Fruit fly (Drosophila melanogaster): ENCODE data around the gene CG31460.

CG31460 gene

dm6 chr3R:8562484-8562886 lies at the start of gene CG31460, which contains the start of gene mRpS18A:
Gene CG31460 (plus strand): TSS chr3R:8562673.
Gene mRpS18A (minus strand): TSS chr3R:8562593.
- TF ChIP-seq CG11560 (tag; IDR thresholded peaks at IDR 0.05), result no peak
- TF ChIP-seq nerfin-2 (GFP tag; IDR thresholded peaks at IDR 0.05; ENCODE audit: partially characterized antibody), result no peak
- TF ChIP-seq Antp (GFP tag; optimal IDR thresholded peaks at IDR 0.05), result no peak
- peak; percentile 81 for TF ChIP-seq BEAF-32 (GFP tag; optimal IDR thresholded peaks at IDR 0.05)
- TF ChIP-seq CG11398 (GFP tag; optimal IDR thresholded peaks at IDR 0.05), result no peak
- no peak for TF ChIP-seq slp2 (GFP tag; optimal IDR thresholded peaks at IDR 0.05)
- peak; percentile 8 for TF ChIP-seq CG9609 (GFP tag; optimal IDR thresholded peaks at IDR 0.05)
- TF ChIP-seq Scr (GFP tag; IDR thresholded peaks at IDR 0.05; ENCODE audit: partially characterized antibody), result peak; percentile 78
- TF ChIP-seq bab2 (GFP tag; optimal IDR thresholded peaks at IDR 0.05), result peak; percentile 7
- TF ChIP-seq PHDP (tag; optimal IDR thresholded peaks at IDR 0.05), result no peak
- no peak for TF ChIP-seq CG8290 (GFP tag; optimal IDR thresholded peaks at IDR 0.05)
- TF ChIP-seq CG8290 (tag; optimal IDR thresholded peaks at IDR 0.05), result no peak
- no peak for TF ChIP-seq rib (GFP tag; IDR thresholded peaks at IDR 0.05)
- TF ChIP-seq CG3407 (GFP tag; optimal IDR thresholded peaks at IDR 0.05), result no peak
- no peak for TF ChIP-seq Oaz (GFP tag; IDR thresholded peaks at IDR 0.05)
- TF ChIP-seq btn (GFP tag; optimal IDR thresholded peaks at IDR 0.05), result no peak
- TF ChIP-seq vnd (GFP tag; IDR thresholded peaks at IDR 0.05; ENCODE audit: partially characterized antibody), result peak; percentile 64; the same call in 2 of the 3 replicates
- no peak for TF ChIP-seq CG12942 (GFP tag; optimal IDR thresholded peaks at IDR 0.05)
- no peak for TF ChIP-seq dmrt99B (tag; optimal IDR thresholded peaks at IDR 0.05)
- no peak for TF ChIP-seq CG4424 (GFP tag; optimal IDR thresholded peaks at IDR 0.05)
- TF ChIP-seq tgo (GFP tag; IDR thresholded peaks at IDR 0.05), result no peak
- peak; percentile 66 for TF ChIP-seq sens (GFP tag)
- TF ChIP-seq grau (tag; optimal IDR thresholded peaks at IDR 0.05), result no peak
- TF ChIP-seq disco-r (GFP tag; optimal IDR thresholded peaks at IDR 0.05), result no peak
- no peak for TF ChIP-seq CG18764 (GFP tag; optimal IDR thresholded peaks at IDR 0.05)
- no peak for TF ChIP-seq Chrac-16 (GFP tag; optimal IDR thresholded peaks at IDR 0.05)
- peak; percentile 70 for TF ChIP-seq CG34224 (GFP tag; IDR thresholded peaks at IDR 0.05; ENCODE audit: partially characterized antibody)
- no peak for TF ChIP-seq CG3163 (GFP tag; optimal IDR thresholded peaks at IDR 0.05)
- no peak for TF ChIP-seq HLH54F (GFP tag; optimal IDR thresholded peaks at IDR 0.05)
- no peak for TF ChIP-seq CG12236 (GFP tag; optimal IDR thresholded peaks at IDR 0.05)
- TF ChIP-seq inv (GFP tag; IDR thresholded peaks at IDR 0.05; ENCODE audit: partially characterized antibody), result peak; percentile 62
- TF ChIP-seq Ets97D (GFP tag; optimal IDR thresholded peaks at IDR 0.05), result peak; percentile 43
- no peak for TF ChIP-seq CG6254 (GFP tag; optimal IDR thresholded peaks at IDR 0.05)
- TF ChIP-seq chm (GFP tag; IDR thresholded peaks at IDR 0.05), result no peak
- no peak for TF ChIP-seq ab (GFP tag; optimal IDR thresholded peaks at IDR 0.05)
- 0 out of 2 replicates have a peak, but pooled peaks have one; percentile 8 for TF ChIP-seq CG3847 (GFP tag; IDR thresholded peaks at IDR 0.05)
- TF ChIP-seq CG2199 (GFP tag; IDR thresholded peaks at IDR 0.05), result no peak
- no peak for TF ChIP-seq da (GFP tag; optimal IDR thresholded peaks at IDR 0.05)
- no peak for TF ChIP-seq Atf-2 (GFP tag; optimal IDR thresholded peaks at IDR 0.05)
- TF ChIP-seq CG4854 (GFP tag; optimal IDR thresholded peaks at IDR 0.05), result no peak
- TF ChIP-seq CG11504 (tag; optimal IDR thresholded peaks at IDR 0.05), result peak; percentile 7
- TF ChIP-seq HLH4C (GFP tag; IDR thresholded peaks at IDR 0.05; ENCODE audit: partially characterized antibody), result no peak; the same call in 2 of the 3 replicates
- TF ChIP-seq dysf (GFP tag; IDR thresholded peaks at IDR 0.05), result no peak
- no peak for TF ChIP-seq fru (optimal IDR thresholded peaks at IDR 0.05)
- no peak for TF ChIP-seq Rx (GFP tag; IDR thresholded peaks at IDR 0.05)
- peak; percentile 59; the same call in 1 of the 2 replicates for TF ChIP-seq hbn (GFP tag; IDR thresholded peaks at IDR 0.05; ENCODE audit: partially characterized antibody)
- no peak for TF ChIP-seq CG6765 (GFP tag; optimal IDR thresholded peaks at IDR 0.05)
- no peak for TF ChIP-seq CG10431 (GFP tag; optimal IDR thresholded peaks at IDR 0.05)
- TF ChIP-seq kay (GFP tag; optimal IDR thresholded peaks at IDR 0.05), result no peak
- no peak for TF ChIP-seq lov (optimal IDR thresholded peaks at IDR 0.05)
- TF ChIP-seq lov (GFP tag; IDR thresholded peaks at IDR 0.05), result no peak
- no peak for TF ChIP-seq danr (GFP tag; IDR thresholded peaks at IDR 0.05)
- TF ChIP-seq ind (GFP tag; optimal IDR thresholded peaks at IDR 0.05), result peak; percentile 12
